Worm (Caenorhabditis elegans) whole organism, L4/young adult: ENCODE data around the gene W08E12.7.

Experiments
- W03F9.2 ChIP-seq: fragments of 150-350 bp; optimal IDR thresholded peaks from 2 replicates; lab custom pipeline; 2014; ENCODE audit warnings: missing biosample characterization, missing genetic modification characterization
- him-1 ChIP-seq: sonication (generic microtip); optimal IDR thresholded peaks from 2 replicates; lab custom pipeline; 2016; ENCODE audit warnings: missing genotype, missing genetic modification reagents, missing genetic modification characterization, missing compliant biosample characterization

- TF ChIP-seq him-1 (tag; lab: Kevin White, UChicago), result no peak
- no peak for TF ChIP-seq W03F9.2 (tag; lab: Kevin White, UChicago)
These were observed 36.4 kb upstream of the W08E12.7 start, which contains the start of gene T26C12.1 for ce11 chrIV:3258528-3258927.
